Fruit fly (Drosophila melanogaster): ENCODE measurements around the gene Pcyt2.

Pcyt2 gene

dm6 chr3L:1591692-1592371, 38.5 kb downstream of the Pcyt2 start (continued):
- no peak for TF ChIP-seq CG1832 (GFP tag; optimal IDR thresholded peaks at IDR 0.05)
- TF ChIP-seq CG11560 (tag; IDR thresholded peaks at IDR 0.05) = no peak
- peak; percentile 96 for TF ChIP-seq CG7987 (GFP tag; optimal IDR thresholded peaks at IDR 0.05)
- peak; percentile 68 for TF ChIP-seq wdn (GFP tag; IDR thresholded peaks at IDR 0.05)
- TF ChIP-seq Atf-2 (GFP tag; optimal IDR thresholded peaks at IDR 0.05) = no peak
- TF ChIP-seq CG17612 (GFP tag; IDR thresholded peaks at IDR 0.05) = no peak
- no peak for TF ChIP-seq Dp (GFP tag; optimal IDR thresholded peaks at IDR 0.05)
- no peak for TF ChIP-seq Mes4 (GFP tag; optimal IDR thresholded peaks at IDR 0.05)
- peak; percentile 78 for TF ChIP-seq CG1792 (GFP tag; optimal IDR thresholded peaks at IDR 0.05)
- peak; percentile 62 for TF ChIP-seq corto (GFP tag; optimal IDR thresholded peaks at IDR 0.05)
- peak; percentile 49; the same call in 2 of the 3 replicates for TF ChIP-seq CG14050 (GFP tag; IDR thresholded peaks at IDR 0.05)
- TF ChIP-seq btn (GFP tag; optimal IDR thresholded peaks at IDR 0.05) = no peak
- peak; percentile 86 for TF ChIP-seq MTF-1 (GFP tag; optimal IDR thresholded peaks at IDR 0.05; ENCODE audit: borderline replicate concordance)
- TF ChIP-seq nmo (GFP tag; optimal IDR thresholded peaks at IDR 0.05) = no peak
- TF ChIP-seq Nf-YB (GFP tag; optimal IDR thresholded peaks at IDR 0.05) = no peak
- TF ChIP-seq nerfin-1 (tag; optimal IDR thresholded peaks at IDR 0.05) = peak; percentile 26
- TF ChIP-seq row (GFP tag; IDR thresholded peaks at IDR 0.05) = no peak
- TF ChIP-seq mirr (GFP tag; optimal IDR thresholded peaks at IDR 0.05) = peak; percentile 81
- peak; percentile 7 for TF ChIP-seq CG2875 (GFP tag; optimal IDR thresholded peaks at IDR 0.05)
- no peak for TF ChIP-seq CG18764 (GFP tag; optimal IDR thresholded peaks at IDR 0.05)
- peak; percentile 6 for TF ChIP-seq CG1529 (GFP tag; optimal IDR thresholded peaks at IDR 0.05)
- TF ChIP-seq CG2199 (GFP tag; IDR thresholded peaks at IDR 0.05) = no peak
- peak; percentile 71 for TF ChIP-seq crc (GFP tag; optimal IDR thresholded peaks at IDR 0.05)
- no peak for TF ChIP-seq E2f1 (GFP tag; IDR thresholded peaks at IDR 0.05)
- TF ChIP-seq sisA (GFP tag; IDR thresholded peaks at IDR 0.05) = no peak
- peak; percentile 3 for TF ChIP-seq CG8944 (GFP tag; optimal IDR thresholded peaks at IDR 0.05)
- TF ChIP-seq zfh1 (GFP tag; IDR thresholded peaks at IDR 0.05) = 0 out of 3 replicates have a peak, but pooled peaks have one; percentile 36
- TF ChIP-seq CG9437 (GFP tag; optimal IDR thresholded peaks at IDR 0.05) = no peak
- TF ChIP-seq CG4820 (GFP tag; optimal IDR thresholded peaks at IDR 0.05) = no peak
- TF ChIP-seq sna (GFP tag; IDR thresholded peaks at IDR 0.05; ENCODE audit: partially characterized antibody) = no peak
- TF ChIP-seq al (GFP tag; IDR thresholded peaks at IDR 0.05) = 0 out of 2 replicates have a peak, but pooled peaks have one; percentile 16
- TF ChIP-seq cwo (GFP tag; optimal IDR thresholded peaks at IDR 0.05) = peak; percentile 78
- TF ChIP-seq jumu (GFP tag; optimal IDR thresholded peaks at IDR 0.05) = no peak
- peak; percentile 1 for TF ChIP-seq pnt (GFP tag; optimal IDR thresholded peaks at IDR 0.05)
- TF ChIP-seq CG1603 (tag; optimal IDR thresholded peaks at IDR 0.05) = no peak
- peak; percentile 29; the same call in 1 of the 2 replicates for TF ChIP-seq Drgx (GFP tag; IDR thresholded peaks at IDR 0.05)
- TF ChIP-seq CG15479 (GFP tag; optimal IDR thresholded peaks at IDR 0.05) = no peak
- TF ChIP-seq pita (GFP tag; optimal IDR thresholded peaks at IDR 0.05) = no peak
- no peak for TF ChIP-seq aop (GFP tag; IDR thresholded peaks at IDR 0.05)
- TF ChIP-seq Gsc (GFP tag; IDR thresholded peaks at IDR 0.05) = no peak
- TF ChIP-seq HmgZ (tag; optimal IDR thresholded peaks at IDR 0.05) = peak; percentile 79
- no peak for TF ChIP-seq CG1602 (GFP tag; optimal IDR thresholded peaks at IDR 0.05)
- TF ChIP-seq Myb (GFP tag; optimal IDR thresholded peaks at IDR 0.05) = no peak
- TF ChIP-seq CG17385 (GFP tag; optimal IDR thresholded peaks at IDR 0.05) = peak; percentile 59
- peak; percentile 97 for TF ChIP-seq Med (GFP tag)
- no peak for TF ChIP-seq CkIIα-i1 (GFP tag; IDR thresholded peaks at IDR 0.05)
- TF ChIP-seq sqz (GFP tag; optimal IDR thresholded peaks at IDR 0.05) = no peak
- TF ChIP-seq CG6689 (GFP tag; IDR thresholded peaks at IDR 0.05) = peak; percentile 36; the same call in 1 of the 2 replicates
- no peak for TF ChIP-seq sima (GFP tag; optimal IDR thresholded peaks at IDR 0.05)
- TF ChIP-seq br (optimal IDR thresholded peaks at IDR 0.05) = no peak
- peak; percentile 27 for TF ChIP-seq salm (tag; optimal IDR thresholded peaks at IDR 0.05)

Measured in whole organism, embryonic.